2 fruit fly cellular contexts compared by ENCODE assay signal in the genomic region with DNA sequence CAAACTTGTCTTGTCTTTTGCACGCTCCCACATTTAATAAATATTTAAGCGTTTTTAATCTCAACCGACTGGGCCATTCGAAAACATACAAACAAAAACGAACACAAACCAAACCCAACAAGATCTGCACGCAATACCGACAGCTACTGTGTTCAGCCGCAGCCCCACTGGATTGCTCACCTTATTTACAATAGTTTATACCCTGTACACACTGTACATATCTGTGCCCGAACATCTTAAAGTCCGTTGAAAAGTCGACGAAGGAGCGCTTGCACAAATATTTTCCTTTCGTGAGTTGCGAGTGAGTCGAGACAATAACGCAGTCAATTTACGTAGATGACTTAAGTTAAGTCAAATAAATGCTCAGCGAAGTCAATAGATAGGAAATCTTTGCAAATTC.
TF ChIP-seq lines count a peak whose summit lies in the region.

No protein-coding gene starts in this region.

TF ChIP-seq in whole organism, embryonic, 481 proteins besides CTCF, POLR2A, EP300 and RAD21 (continued from another document):
- TF ChIP-seq eve (GFP tag; optimal IDR thresholded peaks at IDR 0.05; lab: Kevin White, UChicago) (peak in 1 of 2 experiments; percentile 6), nom (GFP tag; optimal IDR thresholded peaks at IDR 0.05; lab: Kevin White, UChicago) (peak; percentile 50), tna (GFP tag; IDR thresholded peaks at IDR 0.05; lab: Robert Waterston, UW; ENCODE audit: partially characterized antibody) (no peak), CG8281 (tag; optimal IDR thresholded peaks at IDR 0.05; lab: Kevin White, UChicago) (peak; percentile 2), CG13424 (tag; optimal IDR thresholded peaks at IDR 0.05; lab: Kevin White, UChicago) (no peak), lola (GFP tag; optimal IDR thresholded peaks at IDR 0.05; lab: Kevin White, UChicago) (no peak), CG10543 (GFP tag; optimal IDR thresholded peaks at IDR 0.05; lab: Kevin White, UChicago) (no peak), CG5180 (GFP tag; optimal IDR thresholded peaks at IDR 0.05; lab: Kevin White, UChicago) (peak; percentile 7), Drgx (GFP tag; IDR thresholded peaks at IDR 0.05; lab: Robert Waterston, UW) (peak; percentile 7; the same call in 1 of the 2 replicates), Xrp1 (GFP tag; IDR thresholded peaks at IDR 0.05; lab: Robert Waterston, UW) (0 out of 2 replicates have a peak, but pooled peaks have one; percentile 22), CG13296 (GFP tag; optimal IDR thresholded peaks at IDR 0.05; lab: Kevin White, UChicago) (peak; percentile 24), ttk (GFP tag; IDR thresholded peaks at IDR 0.05; lab: Robert Waterston, UW) (no peak), ci (GFP tag; IDR thresholded peaks at IDR 0.05; lab: Robert Waterston, UW) (0 out of 3 replicates have a peak, but pooled peaks have one; percentile 35), slbo (GFP tag; IDR thresholded peaks at IDR 0.05; lab: Robert Waterston, UW) (0 out of 2 replicates have a peak, but pooled peaks have one; percentile 23), CG2678 (tag; optimal IDR thresholded peaks at IDR 0.05; lab: Kevin White, UChicago) (peak; percentile 45), CG1602 (GFP tag; optimal IDR thresholded peaks at IDR 0.05; lab: Kevin White, UChicago) (no peak), Hmr (GFP tag; optimal IDR thresholded peaks at IDR 0.05; lab: Kevin White, UChicago) (peak; percentile 44), CG16813 (GFP tag; IDR thresholded peaks at IDR 0.05; lab: Robert Waterston, UW; ENCODE audit: partially characterized antibody) (no peak), Rfx (GFP tag; IDR thresholded peaks at IDR 0.05; lab: Robert Waterston, UW) (0 out of 2 replicates have a peak, but pooled peaks have one; percentile 8), CG14014 (GFP tag; IDR thresholded peaks at IDR 0.05; lab: Robert Waterston, UW) (peak; percentile 27; the same call in 1 of the 2 replicates), Usf (GFP tag; optimal IDR thresholded peaks at IDR 0.05; lab: Kevin White, UChicago) (no peak), grau (tag; optimal IDR thresholded peaks at IDR 0.05; lab: Kevin White, UChicago) (peak; percentile 52), CG12104 (GFP tag; optimal IDR thresholded peaks at IDR 0.05; lab: Kevin White, UChicago) (no peak), CoRest (tag; optimal IDR thresholded peaks at IDR 0.05; lab: Kevin White, UChicago) (peak; percentile 7), Med (GFP tag; lab: Kevin White, UChicago) (peak; percentile 72), ranshi (GFP tag; IDR thresholded peaks at IDR 0.05; lab: Robert Waterston, UW) (no peak), CG8290 (GFP tag; optimal IDR thresholded peaks at IDR 0.05; lab: Kevin White, UChicago) (no peak), CG8290 (tag; optimal IDR thresholded peaks at IDR 0.05; lab: Kevin White, UChicago) (peak in 1 of 2 experiments; percentile 61), CG17359 (tag; optimal IDR thresholded peaks at IDR 0.05; lab: Kevin White, UChicago) (peak; percentile 9), so (GFP tag; IDR thresholded peaks at IDR 0.05; lab: Robert Waterston, UW) (no peak), CG12769 (tag; optimal IDR thresholded peaks at IDR 0.05; lab: Kevin White, UChicago) (peak; percentile 20), Sox100B (GFP tag; optimal IDR thresholded peaks at IDR 0.05; lab: Kevin White, UChicago) (peak; percentile 6), D19B (GFP tag; optimal IDR thresholded peaks at IDR 0.05; lab: Kevin White, UChicago) (peak; percentile 4), sens (GFP tag; lab: Kevin White, UChicago) (peak; percentile 56), mirr (GFP tag; optimal IDR thresholded peaks at IDR 0.05; lab: Kevin White, UChicago) (peak; percentile 41), wek (GFP tag; optimal IDR thresholded peaks at IDR 0.05; lab: Kevin White, UChicago) (peak; percentile 9), CG15269 (tag; optimal IDR thresholded peaks at IDR 0.05; lab: Kevin White, UChicago) (peak; percentile 31), PHDP (tag; optimal IDR thresholded peaks at IDR 0.05; lab: Kevin White, UChicago) (peak; percentile 14), odd (GFP tag; optimal IDR thresholded peaks at IDR 0.05; lab: Kevin White, UChicago) (peak; percentile 2)

TF ChIP-seq in whole organism, prepupa, 60 proteins besides CTCF, POLR2A, EP300 and RAD21 (continued from another document):
- TF ChIP-seq dsx (GFP tag; optimal IDR thresholded peaks at IDR 0.05; lab: Kevin White, UChicago; ENCODE audit: poor library complexity, severe bottlenecking) = peak; percentile 28
- peak; percentile 58; the same call in 2 of the 3 replicates for TF ChIP-seq eg (GFP tag; IDR thresholded peaks at IDR 0.05; lab: Robert Waterston, UW)
- TF ChIP-seq Eip93F (GFP tag; optimal IDR thresholded peaks at IDR 0.05; lab: Kevin White, UChicago) = no peak
- peak; percentile 8 for TF ChIP-seq net (GFP tag; optimal IDR thresholded peaks at IDR 0.05; lab: Kevin White, UChicago)
- TF ChIP-seq CG9139 (GFP tag; optimal IDR thresholded peaks at IDR 0.05; lab: Kevin White, UChicago) = peak; percentile 23
- TF ChIP-seq CG3919 (GFP tag; optimal IDR thresholded peaks at IDR 0.05; lab: Kevin White, UChicago) = peak; percentile 41
- no peak for TF ChIP-seq CG8119 (GFP tag; IDR thresholded peaks at IDR 0.05; lab: Robert Waterston, UW)
- peak; percentile 47 for TF ChIP-seq CG10669 (GFP tag; optimal IDR thresholded peaks at IDR 0.05; lab: Kevin White, UChicago)
- TF ChIP-seq pdm3 (GFP tag; optimal IDR thresholded peaks at IDR 0.05; lab: Kevin White, UChicago) = peak; percentile 9
- TF ChIP-seq Gug (GFP tag; IDR thresholded peaks at IDR 0.05; lab: Robert Waterston, UW) = no peak
- TF ChIP-seq CG11902 (GFP tag; optimal IDR thresholded peaks at IDR 0.05; lab: Kevin White, UChicago) = no peak
- no peak for TF ChIP-seq dac (GFP tag; optimal IDR thresholded peaks at IDR 0.05; lab: Kevin White, UChicago)
- TF ChIP-seq vri (GFP tag; optimal IDR thresholded peaks at IDR 0.05; lab: Kevin White, UChicago) = no peak
- no peak for TF ChIP-seq acj6 (GFP tag; optimal IDR thresholded peaks at IDR 0.05; lab: Kevin White, UChicago)
- TF ChIP-seq achi (GFP tag; optimal IDR thresholded peaks at IDR 0.05; lab: Kevin White, UChicago) = peak; percentile 9
- TF ChIP-seq Ets21C (GFP tag; optimal IDR thresholded peaks at IDR 0.05; lab: Kevin White, UChicago) = no peak
- no peak for TF ChIP-seq CG11762 (GFP tag; optimal IDR thresholded peaks at IDR 0.05; lab: Kevin White, UChicago; ENCODE audit: insufficient read depth)
- peak; percentile 16 for TF ChIP-seq CG7368 (GFP tag; optimal IDR thresholded peaks at IDR 0.05; lab: Kevin White, UChicago)
- peak; percentile 39 for TF ChIP-seq CG1621 (tag; optimal IDR thresholded peaks at IDR 0.05; lab: Kevin White, UChicago)
- TF ChIP-seq svp (GFP tag; lab: Kevin White, UChicago) = peak; percentile 9
- TF ChIP-seq OdsH (GFP tag; optimal IDR thresholded peaks at IDR 0.05; lab: Kevin White, UChicago) = no peak
- peak; percentile 82 for TF ChIP-seq fkh (GFP tag; optimal IDR thresholded peaks at IDR 0.05; lab: Kevin White, UChicago)
- TF ChIP-seq Eip78C (GFP tag; lab: Kevin White, UChicago) = peak; percentile 77
- no peak for TF ChIP-seq CG15336 (GFP tag; IDR thresholded peaks at IDR 0.05; lab: Robert Waterston, UW)
- TF ChIP-seq Smox (GFP tag; optimal IDR thresholded peaks at IDR 0.05; lab: Kevin White, UChicago) = no peak
- no peak for TF ChIP-seq topi (GFP tag; optimal IDR thresholded peaks at IDR 0.05; lab: Kevin White, UChicago)
- TF ChIP-seq Sox102F (GFP tag; optimal IDR thresholded peaks at IDR 0.05; lab: Kevin White, UChicago) = no peak
- TF ChIP-seq CG8319 (GFP tag; optimal IDR thresholded peaks at IDR 0.05; lab: Kevin White, UChicago) = no peak
- no peak for TF ChIP-seq CG8632 (GFP tag; optimal IDR thresholded peaks at IDR 0.05; lab: Kevin White, UChicago)
- no peak for TF ChIP-seq CG6792 (GFP tag; optimal IDR thresholded peaks at IDR 0.05; lab: Kevin White, UChicago)
- peak; percentile 19 for TF ChIP-seq esn (GFP tag; optimal IDR thresholded peaks at IDR 0.05; lab: Kevin White, UChicago)
- no peak for TF ChIP-seq salr (GFP tag; optimal IDR thresholded peaks at IDR 0.05; lab: Kevin White, UChicago)
- TF ChIP-seq Hr39 (GFP tag; optimal IDR thresholded peaks at IDR 0.05; lab: Kevin White, UChicago) = no peak
- TF ChIP-seq CG34406 (GFP tag; optimal IDR thresholded peaks at IDR 0.05; lab: Kevin White, UChicago) = peak; percentile 24
- no peak for TF ChIP-seq lz (GFP tag; optimal IDR thresholded peaks at IDR 0.05; lab: Kevin White, UChicago)
- no peak for TF ChIP-seq CG3032 (tag; optimal IDR thresholded peaks at IDR 0.05; lab: Kevin White, UChicago)
- TF ChIP-seq CG6808 (GFP tag; optimal IDR thresholded peaks at IDR 0.05; lab: Kevin White, UChicago) = peak; percentile 49
- no peak for TF ChIP-seq Blimp-1 (GFP tag; optimal IDR thresholded peaks at IDR 0.05; lab: Kevin White, UChicago)
